Worm (Caenorhabditis elegans) whole organism, mixed stage, embryonic: ENCODE measurements around the gene ymel-1.

Source experiments
- M03D4.4 ChIP-seq: sonication (generic microtip); optimal IDR thresholded peaks from 2 replicates; lab custom pipeline; 2017; ENCODE audit warnings: mild to moderate bottlenecking, missing genetic modification characterization, missing compliant biosample characterization
- bed-3 ChIP-seq: fragments of 200-800 bp; sonication (Bioruptor generic); optimal IDR thresholded peaks from 3 replicates; lab custom pipeline; 2018; ENCODE audit warnings: mild to moderate bottlenecking, missing genetic modification characterization, moderate library complexity, missing compliant biosample characterization
- ceh-43 ChIP-seq: fragments of 200-800 bp; sonication (Bioruptor generic); optimal IDR thresholded peaks from 2 replicates; lab custom pipeline; 2018; ENCODE audit warnings: mild to moderate bottlenecking, missing genetic modification characterization, moderate library complexity, missing compliant biosample characterization
- ceh-83 ChIP-seq: fragments of 200-800 bp; sonication (Bioruptor generic); optimal IDR thresholded peaks from 2 replicates; lab custom pipeline; 2018; ENCODE audit warnings: mild to moderate bottlenecking, missing genetic modification characterization, missing compliant biosample characterization
- elt-3 ChIP-seq: fragments of 150-350 bp; optimal IDR thresholded peaks from 2 replicates; lab custom pipeline; 2014; ENCODE audit warnings: missing biosample characterization, missing genetic modification characterization
- flh-1 ChIP-seq: fragments of 200-800 bp; sonication (Bioruptor generic); optimal IDR thresholded peaks from 2 replicates; lab custom pipeline; 2018; ENCODE audit warnings: mild to moderate bottlenecking, missing genetic modification characterization, moderate library complexity, missing compliant biosample characterization
- ham-2 ChIP-seq: fragments of 200-800 bp; sonication (Bioruptor generic); optimal IDR thresholded peaks from 2 replicates; lab custom pipeline; 2018; ENCODE audit warnings: mild to moderate bottlenecking, missing genetic modification characterization, missing compliant biosample characterization
- hlh-1 ChIP-seq: fragments of 150-350 bp; optimal IDR thresholded peaks from 2 replicates; lab custom pipeline; 2014; ENCODE audit warnings: missing biosample characterization, missing genetic modification reagents, missing genetic modification characterization
- mab-5 ChIP-seq: fragments of 150-350 bp; optimal IDR thresholded peaks from 2 replicates; lab custom pipeline; 2014; ENCODE audit warnings: missing biosample characterization, missing genetic modification characterization
- mep-1 ChIP-seq: fragments of 150-350 bp; optimal IDR thresholded peaks from 2 replicates; lab custom pipeline; 2017; ENCODE audit warnings: missing biosample characterization, missing genetic modification reagents, missing genetic modification characterization, inconsistent platforms
- sem-2 ChIP-seq: fragments of 200-800 bp; sonication (Bioruptor generic); optimal IDR thresholded peaks from 2 replicates; lab custom pipeline; 2018; ENCODE audit warnings: mild to moderate bottlenecking, missing genetic modification characterization, missing compliant biosample characterization
- zip-8 ChIP-seq: fragments of 150-350 bp; optimal IDR thresholded peaks from 2 replicates; lab custom pipeline; 2014; ENCODE audit warnings: missing biosample characterization, missing genetic modification characterization

ymel-1 gene

ce11 chrIII:10464455-10464854 is 48.5 kb downstream of the ymel-1 start:
- no peak for TF ChIP-seq bed-3 (GFP tag; lab: Kevin White, UChicago)
- no peak for TF ChIP-seq M03D4.4 (tag; lab: Kevin White, UChicago)

ce11 chrIII:10469574-10470055 is 53.7 kb downstream of the ymel-1 start, which contains the start of gene D2045.5:
Gene D2045.5, minus strand, starts transcription at chrIII:10469624.
- no peak for TF ChIP-seq ceh-83 (GFP tag; lab: Kevin White, UChicago)
- TF ChIP-seq zip-8 (tag; lab: Kevin White, UChicago) = no peak
- TF ChIP-seq flh-1 (GFP tag; lab: Kevin White, UChicago) = no peak
- TF ChIP-seq sem-2 (GFP tag; lab: Kevin White, UChicago) = no peak
- no peak for TF ChIP-seq ceh-43 (GFP tag; lab: Kevin White, UChicago)
- TF ChIP-seq mab-5 (tag; lab: Kevin White, UChicago) = no peak
- no peak for TF ChIP-seq ham-2 (GFP tag; lab: Kevin White, UChicago)
- TF ChIP-seq mep-1 (tag; lab: Kevin White, UChicago) = no peak

- no peak for TF ChIP-seq elt-3 (tag; lab: Kevin White, UChicago)
- peak; percentile 43 for TF ChIP-seq hlh-1 (tag; lab: Kevin White, UChicago)
Observed at ce11 chrIII:10470927-10471326, 55.0 kb downstream of the ymel-1 start, which contains the start of gene cul-1. Gene cul-1, plus strand, starts transcription at chrIII:10471237.
